Fruit fly (Drosophila melanogaster): ENCODE data around the gene ana1.
A peak's percentile ranks its signal among the peaks of the same experiment; 100 is the strongest.

Gene ana1

dm6 chr3R:24567427-24567771 is 37.0 kb downstream of the ana1 start:
- TF ChIP-seq gl (tag; optimal IDR thresholded peaks at IDR 0.05), result no peak
- TF ChIP-seq D1 (tag; optimal IDR thresholded peaks at IDR 0.05), result no peak
- TF ChIP-seq CG8301 (tag; optimal IDR thresholded peaks at IDR 0.05), result peak; percentile 65
- no peak for TF ChIP-seq CG8159 (tag; optimal IDR thresholded peaks at IDR 0.05)
- TF ChIP-seq CG14655 (GFP tag; optimal IDR thresholded peaks at IDR 0.05), result peak; percentile 65
- peak; percentile 61 for TF ChIP-seq CG10348 (GFP tag; IDR thresholded peaks at IDR 0.05)
- TF ChIP-seq CG34367 (tag; optimal IDR thresholded peaks at IDR 0.05), result no peak
- TF ChIP-seq rn (GFP tag; IDR thresholded peaks at IDR 0.05), result peak; percentile 17; the same call in 1 of the 2 replicates
- no peak for TF ChIP-seq CG13204 (GFP tag; optimal IDR thresholded peaks at IDR 0.05)
- TF ChIP-seq CG9948 (tag; optimal IDR thresholded peaks at IDR 0.05), result no peak
- peak; percentile 89 for TF ChIP-seq CG4496 (GFP tag; IDR thresholded peaks at IDR 0.05)
- TF ChIP-seq CG32121 (GFP tag; IDR thresholded peaks at IDR 0.05), result peak; percentile 88
- peak; percentile 82 for TF ChIP-seq fd96Ca (GFP tag; IDR thresholded peaks at IDR 0.05)
- no peak for TF ChIP-seq EcR (GFP tag; optimal IDR thresholded peaks at IDR 0.05)
- peak; percentile 58 for TF ChIP-seq CG12605 (GFP tag; IDR thresholded peaks at IDR 0.05)
- no peak for TF ChIP-seq CG17806 (tag; optimal IDR thresholded peaks at IDR 0.05)
- TF ChIP-seq Pif1A (GFP tag; optimal IDR thresholded peaks at IDR 0.05), result peak; percentile 50
- TF ChIP-seq Ets98B (GFP tag; IDR thresholded peaks at IDR 0.05), result peak; percentile 84
- TF ChIP-seq CG15710 (tag; optimal IDR thresholded peaks at IDR 0.05), result peak; percentile 4
- TF ChIP-seq Snoo (tag; optimal IDR thresholded peaks at IDR 0.05), result peak; percentile 8
- peak; percentile 2 for TF ChIP-seq Pif1B (GFP tag; optimal IDR thresholded peaks at IDR 0.05)

dm6 chr3R:24568251-24568932 is 38.0 kb downstream of the ana1 start:
- no peak for TF ChIP-seq Pif1B (GFP tag; optimal IDR thresholded peaks at IDR 0.05)
- TF ChIP-seq EcR (GFP tag; optimal IDR thresholded peaks at IDR 0.05), result peak; percentile 18

dm6 chr3R:24569669-24570349 is 39.4 kb downstream of the ana1 start:
- TF ChIP-seq D1 (tag; optimal IDR thresholded peaks at IDR 0.05), result no peak
- TF ChIP-seq CG8301 (tag; optimal IDR thresholded peaks at IDR 0.05), result no peak
- no peak for TF ChIP-seq fd96Ca (GFP tag; IDR thresholded peaks at IDR 0.05)
- TF ChIP-seq Pif1B (GFP tag; optimal IDR thresholded peaks at IDR 0.05), result no peak
- no peak for TF ChIP-seq gl (tag; optimal IDR thresholded peaks at IDR 0.05)
- TF ChIP-seq Ets98B (GFP tag; IDR thresholded peaks at IDR 0.05), result no peak
- TF ChIP-seq CG14655 (GFP tag; optimal IDR thresholded peaks at IDR 0.05), result no peak
- TF ChIP-seq CG32121 (GFP tag; IDR thresholded peaks at IDR 0.05), result no peak
- TF ChIP-seq EcR (GFP tag; optimal IDR thresholded peaks at IDR 0.05), result no peak
- TF ChIP-seq CG8159 (tag; optimal IDR thresholded peaks at IDR 0.05), result no peak
- TF ChIP-seq CG10348 (GFP tag; IDR thresholded peaks at IDR 0.05), result no peak
- no peak for TF ChIP-seq CG13204 (GFP tag; optimal IDR thresholded peaks at IDR 0.05)
- TF ChIP-seq Snoo (tag; optimal IDR thresholded peaks at IDR 0.05), result no peak
- no peak for TF ChIP-seq CG34367 (tag; optimal IDR thresholded peaks at IDR 0.05)
- TF ChIP-seq CG15710 (tag; optimal IDR thresholded peaks at IDR 0.05), result no peak

dm6 chr3R:24571386-24572124 is 41.2 kb downstream of the ana1 start:
- no peak for TF ChIP-seq CG17806 (tag; optimal IDR thresholded peaks at IDR 0.05)
- no peak for TF ChIP-seq CG15710 (tag; optimal IDR thresholded peaks at IDR 0.05)
- no peak for TF ChIP-seq CG10348 (GFP tag; IDR thresholded peaks at IDR 0.05)
- TF ChIP-seq Pif1A (GFP tag; optimal IDR thresholded peaks at IDR 0.05), result peak; percentile 16
- TF ChIP-seq Ets98B (GFP tag; IDR thresholded peaks at IDR 0.05), result peak; percentile 50; the same call in 1 of the 2 replicates
- peak; percentile 29 for TF ChIP-seq EcR (GFP tag; optimal IDR thresholded peaks at IDR 0.05)
- no peak for TF ChIP-seq CG34367 (tag; optimal IDR thresholded peaks at IDR 0.05)
- TF ChIP-seq CG8301 (tag; optimal IDR thresholded peaks at IDR 0.05), result no peak
- TF ChIP-seq CG8159 (tag; optimal IDR thresholded peaks at IDR 0.05), result no peak
- peak; percentile 19 for TF ChIP-seq Pif1B (GFP tag; optimal IDR thresholded peaks at IDR 0.05)
- TF ChIP-seq CG9948 (tag; optimal IDR thresholded peaks at IDR 0.05), result no peak
- TF ChIP-seq rn (GFP tag; IDR thresholded peaks at IDR 0.05), result no peak
- TF ChIP-seq fd96Ca (GFP tag; IDR thresholded peaks at IDR 0.05), result peak; percentile 51; the same call in 2 of the 3 replicates
- TF ChIP-seq gl (tag; optimal IDR thresholded peaks at IDR 0.05), result no peak
- no peak for TF ChIP-seq Snoo (tag; optimal IDR thresholded peaks at IDR 0.05)
- no peak for TF ChIP-seq CG14655 (GFP tag; optimal IDR thresholded peaks at IDR 0.05)
- 0 out of 2 replicates have a peak, but pooled peaks have one; percentile 11 for TF ChIP-seq CG12605 (GFP tag; IDR thresholded peaks at IDR 0.05)
- TF ChIP-seq CG4496 (GFP tag; IDR thresholded peaks at IDR 0.05), result peak; percentile 55; the same call in 1 of the 3 replicates
- TF ChIP-seq D1 (tag; optimal IDR thresholded peaks at IDR 0.05), result peak; percentile 25
- no peak for TF ChIP-seq CG13204 (GFP tag; optimal IDR thresholded peaks at IDR 0.05)
- peak; percentile 53; the same call in 1 of the 2 replicates for TF ChIP-seq CG32121 (GFP tag; IDR thresholded peaks at IDR 0.05)

- peak; percentile 86 for TF ChIP-seq gl (tag; optimal IDR thresholded peaks at IDR 0.05)
- TF ChIP-seq rn (GFP tag; IDR thresholded peaks at IDR 0.05), result peak; percentile 99
- TF ChIP-seq EcR (GFP tag; optimal IDR thresholded peaks at IDR 0.05), result peak; percentile 63
- TF ChIP-seq CG13204 (GFP tag; optimal IDR thresholded peaks at IDR 0.05), result peak; percentile 79
- TF ChIP-seq fd96Ca (GFP tag; IDR thresholded peaks at IDR 0.05), result peak; percentile 99
- TF ChIP-seq Snoo (tag; optimal IDR thresholded peaks at IDR 0.05), result peak; percentile 99
- TF ChIP-seq CG8159 (tag; optimal IDR thresholded peaks at IDR 0.05), result peak; percentile 95
- peak; percentile 93 for TF ChIP-seq CG10348 (GFP tag; IDR thresholded peaks at IDR 0.05)
- peak; percentile 98 for TF ChIP-seq Pif1A (GFP tag; optimal IDR thresholded peaks at IDR 0.05)
- peak; percentile 93 for TF ChIP-seq CG9948 (tag; optimal IDR thresholded peaks at IDR 0.05)
- TF ChIP-seq CG12605 (GFP tag; IDR thresholded peaks at IDR 0.05), result peak; percentile 99
- peak; percentile 100 for TF ChIP-seq CG4496 (GFP tag; IDR thresholded peaks at IDR 0.05)
- peak; percentile 98 for TF ChIP-seq CG14655 (GFP tag; optimal IDR thresholded peaks at IDR 0.05)
- TF ChIP-seq CG8301 (tag; optimal IDR thresholded peaks at IDR 0.05), result peak; percentile 97
- peak; percentile 80 for TF ChIP-seq D1 (tag; optimal IDR thresholded peaks at IDR 0.05)
- peak; percentile 100 for TF ChIP-seq Ets98B (GFP tag; IDR thresholded peaks at IDR 0.05)
- TF ChIP-seq CG15710 (tag; optimal IDR thresholded peaks at IDR 0.05), result peak; percentile 97
- TF ChIP-seq Pif1B (GFP tag; optimal IDR thresholded peaks at IDR 0.05), result peak; percentile 98
- peak; percentile 99 for TF ChIP-seq CG32121 (GFP tag; IDR thresholded peaks at IDR 0.05)
- peak; percentile 94 for TF ChIP-seq CG34367 (tag; optimal IDR thresholded peaks at IDR 0.05)
- peak; percentile 96 for TF ChIP-seq CG17806 (tag; optimal IDR thresholded peaks at IDR 0.05)
Observed at dm6 chr3R:24572540-24573043, 42.2 kb downstream of the ana1 start.
